Fruit fly (Drosophila melanogaster) whole organism, embryonic: Measurements from ENCODE around the gene Mvl.

ENCODE experiments used
- Abd-B ChIP-seq: fragments of 200-800 bp; sonication (Bioruptor generic); optimal IDR thresholded peaks from 2 replicates; lab custom pipeline; 2018; ENCODE audit warnings: missing biosample characterization, mild to moderate bottlenecking, missing genetic modification characterization, moderate library complexity
- CG10147 ChIP-seq: fragments of 200-800 bp; sonication (Bioruptor generic); optimal IDR thresholded peaks from 2 replicates; lab custom pipeline; 2019; ENCODE audit warnings: missing biosample characterization, mild to moderate bottlenecking, missing genetic modification characterization, moderate library complexity
- CG10209 ChIP-seq: fragments of 200-800 bp; sonication (Bioruptor generic); optimal IDR thresholded peaks from 3 replicates; lab custom pipeline; 2017; ENCODE audit warnings: missing biosample characterization, mild to moderate bottlenecking, missing genetic modification characterization, missing genetic modification reagents
- CG10274 ChIP-seq: fragments of 200-800 bp; sonication (Bioruptor generic); optimal IDR thresholded peaks from 3 replicates; lab custom pipeline; 2017; ENCODE audit warnings: missing biosample characterization, mild to moderate bottlenecking, missing genetic modification characterization
- CG10959 ChIP-seq: fragments of 200-800 bp; sonication (Bioruptor generic); IDR thresholded peaks from 2 replicates; pipeline ENCODE4 v1.3.6; 2022; ENCODE audit warnings: missing biosample characterization, missing genetic modification characterization
- CG11085 ChIP-seq: fragments of 200-800 bp; sonication (Bioruptor generic); IDR thresholded peaks from 2 replicates; pipeline ENCODE4 v1.3.6; 2022; ENCODE audit warnings: missing biosample characterization, missing genetic modification characterization
- CG11456 ChIP-seq: fragments of 200-800 bp; sonication (Bioruptor generic); IDR thresholded peaks from 3 replicates; pipeline ENCODE4 v1.3.6; 2022; ENCODE audit warnings: missing biosample characterization, missing genetic modification characterization
- CG13775 ChIP-seq: fragments of 200-800 bp; sonication (Bioruptor generic); optimal IDR thresholded peaks from 3 replicates; lab custom pipeline; 2017; ENCODE audit warnings: missing biosample characterization, mild to moderate bottlenecking, missing genetic modification characterization
- CG14710 ChIP-seq: fragments of 200-800 bp; sonication (Bioruptor generic); optimal IDR thresholded peaks from 3 replicates; lab custom pipeline; 2019; ENCODE audit warnings: missing biosample characterization, mild to moderate bottlenecking, missing genetic modification characterization, moderate library complexity
- CG15479 ChIP-seq: fragments of 200-800 bp; sonication (Bioruptor generic); optimal IDR thresholded peaks from 3 replicates; lab custom pipeline; 2019; ENCODE audit warnings: missing biosample characterization, mild to moderate bottlenecking, missing genetic modification characterization, moderate library complexity
- CG18262 ChIP-seq: fragments of 200-800 bp; optimal IDR thresholded peaks from 3 replicates; lab custom pipeline; 2019; ENCODE audit warnings: missing biosample characterization, mild to moderate bottlenecking, missing genetic modification characterization, moderate library complexity
- CG33557 ChIP-seq: fragments of 200-800 bp; sonication (Bioruptor generic); optimal IDR thresholded peaks from 2 replicates; lab custom pipeline; 2019; ENCODE audit warnings: missing biosample characterization, mild to moderate bottlenecking, missing genetic modification characterization, moderate library complexity
- CG3407 ChIP-seq: fragments of 200-800 bp; sonication (Bioruptor generic); optimal IDR thresholded peaks from 2 replicates; lab custom pipeline; 2018; ENCODE audit warnings: missing biosample characterization, mild to moderate bottlenecking, missing genetic modification characterization
- CG3847 ChIP-seq: fragments of 200-800 bp; sonication (Bioruptor generic); IDR thresholded peaks from 2 replicates; pipeline ENCODE4 v1.3.6; 2022; ENCODE audit warnings: missing biosample characterization, missing genetic modification characterization
- CG4404 ChIP-seq: fragments of 200-800 bp; sonication (Bioruptor generic); IDR thresholded peaks from 2 replicates; pipeline ENCODE4 v1.3.6; 2022; ENCODE audit warnings: missing biosample characterization, missing genetic modification characterization
- CG6175 ChIP-seq: fragments of 200-800 bp; sonication (Bioruptor generic); IDR thresholded peaks from 3 replicates; pipeline ENCODE4 v1.3.6; 2022; ENCODE audit warnings: missing biosample characterization, missing genetic modification characterization
- CG6272 ChIP-seq: fragments of 200-800 bp; sonication (Bioruptor generic); IDR thresholded peaks from 2 replicates; pipeline ENCODE4 v1.3.6; 2022; ENCODE audit warnings: missing biosample characterization, missing genetic modification characterization
- CHES-1-like ChIP-seq: fragments of 200-800 bp; sonication (Bioruptor generic); optimal IDR thresholded peaks from 2 replicates; lab custom pipeline; 2016; ENCODE audit warnings: missing biosample characterization, missing genetic modification characterization
- Deaf1 ChIP-seq: fragments of 200-800 bp; optimal IDR thresholded peaks from 3 replicates; lab custom pipeline; 2019; ENCODE audit warnings: missing biosample characterization, mild to moderate bottlenecking, missing genetic modification characterization, moderate library complexity
- Doc3 ChIP-seq: fragments of 200-800 bp; sonication (Bioruptor generic); IDR thresholded peaks from 3 replicates; pipeline ENCODE4 v1.3.6; 2022; ENCODE audit warnings: missing biosample characterization, missing genetic modification characterization; ENCODE audit not compliant: partially characterized antibody
- Drgx ChIP-seq: fragments of 200-800 bp; sonication (Bioruptor generic); IDR thresholded peaks from 2 replicates; pipeline ENCODE4 v1.3.6; 2022; ENCODE audit warnings: missing biosample characterization, missing genetic modification characterization
- Ets65A ChIP-seq: fragments of 200-800 bp; sonication (Bioruptor generic); peaks from one replicate; lab custom pipeline; 2016; ENCODE audit warnings: missing biosample characterization, missing genetic modification characterization
- Ets97D ChIP-seq: fragments of 200-800 bp; sonication (Bioruptor generic); optimal IDR thresholded peaks from 3 replicates; lab custom pipeline; 2016; ENCODE audit warnings: missing biosample characterization, missing genetic modification characterization
- HLH3B ChIP-seq: fragments of 200-800 bp; sonication (Bioruptor generic); IDR thresholded peaks from 2 replicates; pipeline ENCODE4 v1.3.6; 2022; ENCODE audit warnings: missing biosample characterization, missing genetic modification characterization
- Hey ChIP-seq: fragments of 200-800 bp; sonication (Bioruptor generic); optimal IDR thresholded peaks from 3 replicates; lab custom pipeline; 2018; ENCODE audit warnings: missing biosample characterization, mild to moderate bottlenecking, missing genetic modification characterization
- HmgZ ChIP-seq: fragments of 200-800 bp; sonication (Bioruptor generic); optimal IDR thresholded peaks from 2 replicates; lab custom pipeline; 2018; ENCODE audit warnings: missing biosample characterization, mild to moderate bottlenecking, missing genetic modification characterization
- MTF-1 ChIP-seq: fragments of 200-800 bp; sonication (Bioruptor generic); optimal IDR thresholded peaks from 2 replicates; lab custom pipeline; 2018; ENCODE audit warnings: missing biosample characterization, mild to moderate bottlenecking, missing genetic modification characterization, borderline replicate concordance
- Meics ChIP-seq: fragments of 200-800 bp; sonication (Bioruptor generic); optimal IDR thresholded peaks from 2 replicates; lab custom pipeline; 2017; ENCODE audit warnings: missing biosample characterization, mild to moderate bottlenecking, missing genetic modification characterization
- NC2β ChIP-seq: fragments of 200-800 bp; sonication (Bioruptor generic); optimal IDR thresholded peaks from 2 replicates; lab custom pipeline; 2016; ENCODE audit warnings: missing biosample characterization, missing genetic modification characterization
- ap ChIP-seq: fragments of 200-800 bp; sonication (Bioruptor generic); IDR thresholded peaks from 2 replicates; pipeline ENCODE4 v1.3.6; 2022; ENCODE audit warnings: missing biosample characterization, missing genetic modification characterization
- btn ChIP-seq: fragments of 200-800 bp; sonication (Bioruptor generic); optimal IDR thresholded peaks from 2 replicates; lab custom pipeline; 2016; ENCODE audit warnings: missing biosample characterization, missing genetic modification characterization
- ewg ChIP-seq: fragments of 200-800 bp; sonication (Bioruptor generic); optimal IDR thresholded peaks from 3 replicates; lab custom pipeline; 2017; ENCODE audit warnings: mild to moderate bottlenecking, missing biosample characterization, missing genetic modification reagents, missing genetic modification characterization
- fd64A ChIP-seq: fragments of 200-800 bp; sonication (Bioruptor generic); optimal IDR thresholded peaks from 3 replicates; lab custom pipeline; 2018; ENCODE audit warnings: missing biosample characterization, mild to moderate bottlenecking, missing genetic modification characterization
- gcm2 ChIP-seq: fragments of 200-800 bp; sonication (Bioruptor generic); optimal IDR thresholded peaks from 2 replicates; lab custom pipeline; 2016; ENCODE audit warnings: missing biosample characterization, missing genetic modification characterization
- gfzf ChIP-seq: fragments of 200-800 bp; sonication (Bioruptor generic); optimal IDR thresholded peaks from 2 replicates; lab custom pipeline; 2016; ENCODE audit warnings: missing biosample characterization, mild to moderate bottlenecking, missing genetic modification characterization, moderate library complexity
- gro ChIP-seq: fragments of 200-800 bp; sonication (Bioruptor generic); optimal IDR thresholded peaks from 2 replicates; lab custom pipeline; 2016; ENCODE audit warnings: missing biosample characterization, missing genetic modification characterization
- hkb ChIP-seq, 2 experiments: fragments of 200-800 bp in 1 of 2; fragments of >200 bp in 1 of 2; sonication (Bioruptor generic) in 1 of 2; IDR thresholded peaks in 1 of 2; optimal IDR thresholded peaks in 1 of 2; 2 replicates each; pipeline versions ENCODE4 v1.3.6 to Lab custom; 2017 to 2022; ENCODE audit warnings: missing biosample characterization in 1 of 2, missing genetic modification characterization in 1 of 2
- insv ChIP-seq, 2 experiments: fragments of 200-800 bp; sonication (Bioruptor generic); optimal IDR thresholded peaks; 3 replicates each; lab custom pipeline; 2016 to 2018; ENCODE audit warnings: missing biosample characterization in 2 of 2, missing genetic modification characterization in 2 of 2
- mld ChIP-seq: fragments of 200-800 bp; sonication (Bioruptor generic); IDR thresholded peaks from 3 replicates; pipeline ENCODE4 v1.3.6; 2022; ENCODE audit warnings: missing biosample characterization, missing genetic modification characterization; ENCODE audit not compliant: partially characterized antibody
- nau ChIP-seq: fragments of 200-800 bp; sonication (Bioruptor generic); optimal IDR thresholded peaks from 3 replicates; lab custom pipeline; 2017; ENCODE audit warnings: missing biosample characterization, mild to moderate bottlenecking, missing genetic modification characterization, missing genetic modification reagents
- odd ChIP-seq: fragments of 200-800 bp; sonication (Bioruptor generic); optimal IDR thresholded peaks from 2 replicates; lab custom pipeline; 2017; ENCODE audit warnings: missing biosample characterization, mild to moderate bottlenecking, missing genetic modification characterization
- otp ChIP-seq: fragments of 200-800 bp; sonication (Bioruptor generic); IDR thresholded peaks from 3 replicates; pipeline ENCODE4, ENCODE4 v1.3.6; 2022; ENCODE audit warnings: missing biosample characterization, missing genetic modification characterization
- sqz ChIP-seq: fragments of 200-800 bp; sonication (Bioruptor generic); optimal IDR thresholded peaks from 3 replicates; lab custom pipeline; 2018; ENCODE audit warnings: missing biosample characterization, mild to moderate bottlenecking, missing genetic modification characterization
- stc ChIP-seq: fragments of 200-800 bp; sonication (Bioruptor generic); IDR thresholded peaks from 2 replicates; pipeline ENCODE4 v1.3.6; 2022; ENCODE audit warnings: missing biosample characterization, missing genetic modification characterization
- wek ChIP-seq: fragments of 200-800 bp; sonication (Bioruptor generic); optimal IDR thresholded peaks from 3 replicates; lab custom pipeline; 2018; ENCODE audit warnings: missing biosample characterization, mild to moderate bottlenecking, missing genetic modification characterization, moderate library complexity
- yki ChIP-seq: fragments of >200 bp; optimal IDR thresholded peaks from 3 replicates; lab custom pipeline; 2018
- zf30C ChIP-seq: fragments of 200-800 bp; sonication (Bioruptor generic); optimal IDR thresholded peaks from 3 replicates; lab custom pipeline; 2018; ENCODE audit warnings: missing biosample characterization, mild to moderate bottlenecking, missing genetic modification characterization

The Mvl gene

dm6 chr3R:21102477-21102876, 41.9 kb upstream of the Mvl start:
- no peak for TF ChIP-seq nau (GFP tag; lab: Kevin White, UChicago)
- peak; percentile 93 for TF ChIP-seq Ets65A (GFP tag; lab: Kevin White, UChicago)
- no peak for TF ChIP-seq ewg
- TF ChIP-seq mld (GFP tag; lab: Robert Waterston, UW) = 0 out of 3 replicates have a peak, but pooled peaks have one; percentile 47

- TF ChIP-seq CG3847 (GFP tag; lab: Robert Waterston, UW) (peak; percentile 36; the same call in 1 of the 2 replicates), yki (no peak), odd (GFP tag; lab: Kevin White, UChicago) (no peak), CG14710 (tag; lab: Kevin White, UChicago) (peak; percentile 71), gro (no peak), sqz (no peak), Ets97D (peak; percentile 13), CG10147 (GFP tag; lab: Kevin White, UChicago) (no peak), CG13775 (GFP tag; lab: Kevin White, UChicago) (peak; percentile 63), Deaf1 (tag; lab: Kevin White, UChicago) (no peak), CG3407 (GFP tag; lab: Kevin White, UChicago) (no peak), HmgZ (tag; lab: Kevin White, UChicago) (no peak), CG10274 (no peak), stc (GFP tag; lab: Robert Waterston, UW) (no peak), NC2β (GFP tag; lab: Kevin White, UChicago) (no peak), HLH3B (no peak; the same call in 1 of the 2 replicates), MTF-1 (GFP tag; lab: Kevin White, UChicago) (no peak), otp (no peak), Hey (tag; lab: Kevin White, UChicago) (no peak), CG10959 (0 out of 2 replicates have a peak, but pooled peaks have one; percentile 10), hkb (optimal IDR thresholded peaks at IDR 0.05; lab: Kevin White, UChicago) (no peak), hkb (GFP tag; IDR thresholded peaks at IDR 0.05; lab: Robert Waterston, UW) (no peak), gfzf (peak; percentile 75), gcm2 (GFP tag; lab: Kevin White, UChicago) (no peak), CG33557 (peak; percentile 19), fd64A (no peak), CHES-1-like (peak; percentile 3), Doc3 (no peak), btn (GFP tag; lab: Kevin White, UChicago) (no peak), CG15479 (GFP tag; lab: Kevin White, UChicago) (no peak), ap (GFP tag; lab: Robert Waterston, UW) (no peak), Abd-B (GFP tag; lab: Kevin White, UChicago) (peak; percentile 71), CG18262 (tag; lab: Kevin White, UChicago) (peak; percentile 51), CG10209 (GFP tag; lab: Kevin White, UChicago) (peak; percentile 29), Meics (GFP tag; lab: Kevin White, UChicago) (peak; percentile 45), Drgx (no peak), wek (GFP tag; lab: Kevin White, UChicago) (no peak), zf30C (GFP tag; lab: Kevin White, UChicago) (no peak), CG6175 (GFP tag; lab: Robert Waterston, UW) (no peak), insv (GFP tag; optimal IDR thresholded peaks at IDR 0.05; lab: Kevin White, UChicago) (no peak), CG11456 (no peak; the same call in 2 of the 3 replicates), CG4404 (0 out of 2 replicates have a peak, but pooled peaks have one; percentile 19), CG11085 (GFP tag; lab: Robert Waterston, UW) (no peak), CG6272 (GFP tag; lab: Robert Waterston, UW) (peak; percentile 22; the same call in 1 of the 2 replicates)
Observed at dm6 chr3R:21101453-21102214, 41.0 kb upstream of the Mvl start, which contains the start of the genes CG7044 and Tbc1d22. TSS of gene CG7044 (minus strand) at chr3R:21101718. TSS of gene Tbc1d22 (plus strand) at chr3R:21102199.
